Fruit fly (Drosophila melanogaster): ENCODE data around the gene CG7054.

The CG7054 gene

DNA sequence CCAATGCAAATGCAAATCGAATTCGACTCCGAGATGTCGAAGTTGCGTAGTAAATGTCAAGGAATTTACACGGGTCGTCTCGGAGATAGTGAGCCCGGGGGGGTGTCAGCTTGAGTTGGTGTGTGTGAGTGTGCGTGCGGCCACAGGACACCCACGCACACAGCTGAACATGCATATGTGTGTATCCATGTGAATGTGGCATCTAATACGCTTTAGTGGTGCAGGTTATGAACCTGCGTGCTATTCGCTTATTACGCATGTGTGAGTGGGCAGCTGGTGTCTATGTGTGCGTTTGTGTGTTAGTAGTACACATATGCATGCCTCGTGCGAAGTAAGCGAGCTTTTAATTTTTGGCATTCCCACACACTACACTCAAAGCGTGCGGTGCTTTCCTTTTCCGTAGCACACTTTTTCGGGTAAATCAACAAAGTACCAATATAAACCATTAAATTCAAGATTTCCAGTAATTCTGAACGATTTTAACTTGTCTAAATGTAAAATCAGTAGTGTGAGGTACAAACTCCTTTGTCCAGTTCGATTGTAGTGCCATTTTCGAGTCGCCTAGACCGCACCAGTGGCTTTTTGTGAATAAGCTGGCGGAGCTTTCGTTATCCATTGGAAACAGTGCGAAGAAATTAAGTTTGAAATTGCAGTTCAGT, 4.2 kb downstream of the CG7054 start (continued):
- TF ChIP-seq OdsH (GFP tag; optimal IDR thresholded peaks at IDR 0.05) (no peak), svp (GFP tag) (peak; percentile 85), Sox15 (GFP tag; optimal IDR thresholded peaks at IDR 0.05) (peak; percentile 43), CG6163 (GFP tag; IDR thresholded peaks at IDR 0.05) (peak; percentile 77), CG16779 (tag; optimal IDR thresholded peaks at IDR 0.05) (peak; percentile 49), achi (GFP tag; optimal IDR thresholded peaks at IDR 0.05) (peak; percentile 66), lz (GFP tag; optimal IDR thresholded peaks at IDR 0.05) (peak; percentile 72), Hr4 (GFP tag; optimal IDR thresholded peaks at IDR 0.05) (peak; percentile 75), CG6854 (GFP tag; optimal IDR thresholded peaks at IDR 0.05) (no peak), CG8632 (GFP tag; optimal IDR thresholded peaks at IDR 0.05) (peak; percentile 33), Sox102F (GFP tag; optimal IDR thresholded peaks at IDR 0.05) (peak; percentile 70), Smox (GFP tag; optimal IDR thresholded peaks at IDR 0.05) (peak; percentile 61), Hr39 (GFP tag; optimal IDR thresholded peaks at IDR 0.05) (peak; percentile 63), CG8119 (GFP tag; IDR thresholded peaks at IDR 0.05) (peak; percentile 79), spab (GFP tag; optimal IDR thresholded peaks at IDR 0.05) (peak; percentile 58), CG7368 (GFP tag; optimal IDR thresholded peaks at IDR 0.05) (peak; percentile 66), CG6792 (GFP tag; optimal IDR thresholded peaks at IDR 0.05) (peak; percentile 66), CG11294 (GFP tag; IDR thresholded peaks at IDR 0.05) (peak; percentile 65), CG34406 (GFP tag; optimal IDR thresholded peaks at IDR 0.05) (peak; percentile 57), CG15336 (GFP tag; IDR thresholded peaks at IDR 0.05) (peak; percentile 76), Eip93F (GFP tag; optimal IDR thresholded peaks at IDR 0.05) (peak; percentile 5), ss (GFP tag; optimal IDR thresholded peaks at IDR 0.05) (peak in 1 of 2 experiments; percentile 71), salr (GFP tag; optimal IDR thresholded peaks at IDR 0.05) (peak in 1 of 2 experiments; percentile 59), Eip75B (GFP tag; optimal IDR thresholded peaks at IDR 0.05) (peak; percentile 78), CG3032 (tag; optimal IDR thresholded peaks at IDR 0.05) (peak; percentile 73), Ets96B (tag; optimal IDR thresholded peaks at IDR 0.05) (peak; percentile 76), fd85E (GFP tag; optimal IDR thresholded peaks at IDR 0.05) (no peak)

DNA sequence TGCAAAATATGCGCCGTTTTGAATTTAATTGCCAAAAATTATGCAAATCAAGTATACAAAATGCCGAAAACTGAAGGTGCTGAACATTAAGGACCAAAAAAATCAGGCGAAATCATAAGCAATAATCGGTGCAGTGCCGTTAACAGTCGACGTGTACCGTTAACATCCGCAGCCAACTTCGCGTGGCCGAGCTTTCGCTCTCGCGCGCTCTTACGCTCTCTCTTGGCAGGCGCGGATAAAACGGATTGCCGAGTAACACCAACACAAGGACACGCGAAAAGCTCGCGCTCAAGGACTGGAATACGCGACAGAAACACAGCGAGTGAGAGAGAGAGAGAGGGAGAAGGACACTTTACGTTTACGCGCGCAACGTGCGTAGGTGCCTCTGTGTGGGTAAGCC, 5.3 kb downstream of the CG7054 start:
- TF ChIP-seq ss (GFP tag; optimal IDR thresholded peaks at IDR 0.05) (no peak), CG15336 (GFP tag; IDR thresholded peaks at IDR 0.05) (no peak), CG10669 (GFP tag; optimal IDR thresholded peaks at IDR 0.05) (no peak), CG34406 (GFP tag; optimal IDR thresholded peaks at IDR 0.05) (no peak), CG7368 (GFP tag; optimal IDR thresholded peaks at IDR 0.05) (no peak), pdm3 (GFP tag; optimal IDR thresholded peaks at IDR 0.05) (no peak), CG8632 (GFP tag; optimal IDR thresholded peaks at IDR 0.05) (no peak), Eip93F (GFP tag; optimal IDR thresholded peaks at IDR 0.05) (no peak), CG3919 (GFP tag; optimal IDR thresholded peaks at IDR 0.05) (no peak), fd59A (GFP tag; optimal IDR thresholded peaks at IDR 0.05) (no peak), Ets96B (tag; optimal IDR thresholded peaks at IDR 0.05) (no peak), lz (GFP tag; optimal IDR thresholded peaks at IDR 0.05) (no peak), net (GFP tag; optimal IDR thresholded peaks at IDR 0.05) (no peak), cyc (GFP tag; optimal IDR thresholded peaks at IDR 0.05) (no peak), fkh (GFP tag; optimal IDR thresholded peaks at IDR 0.05) (no peak), esn (GFP tag; optimal IDR thresholded peaks at IDR 0.05) (no peak), CG11902 (GFP tag; optimal IDR thresholded peaks at IDR 0.05) (no peak), Hr38 (GFP tag; optimal IDR thresholded peaks at IDR 0.05) (no peak)

dm6 chr3R:22483537-22483936, 18.8 kb downstream of the CG7054 start:
- TF ChIP-seq net (GFP tag; optimal IDR thresholded peaks at IDR 0.05) (no peak), Blimp-1 (GFP tag; optimal IDR thresholded peaks at IDR 0.05) (no peak), Hr39 (GFP tag; optimal IDR thresholded peaks at IDR 0.05) (no peak), Lpt (GFP tag; optimal IDR thresholded peaks at IDR 0.05) (no peak), CG10631 (GFP tag; optimal IDR thresholded peaks at IDR 0.05) (no peak), CG8319 (GFP tag; optimal IDR thresholded peaks at IDR 0.05) (no peak)

All from whole organism, prepupa.